Worm (Caenorhabditis elegans) whole organism, late embryonic: ENCODE measurements around the gene T26E4.4.

Experiments used
- C38D4.7 ChIP-seq: fragments of 200-800 bp; sonication (Bioruptor generic); optimal IDR thresholded peaks from 2 replicates; lab custom pipeline; 2018; ENCODE audit warnings: mild to moderate bottlenecking, missing genetic modification characterization, moderate library complexity, missing compliant biosample characterization
- Y22D7AL.16 ChIP-seq: sonication (generic microtip); optimal IDR thresholded peaks from 2 replicates; lab custom pipeline; 2016; ENCODE audit warnings: missing genetic modification characterization, missing compliant biosample characterization
- elt-4 ChIP-seq: sonication (generic microtip); optimal IDR thresholded peaks from 2 replicates; lab custom pipeline; 2016; ENCODE audit warnings: missing genetic modification characterization, missing compliant biosample characterization
- ets-4 ChIP-seq: sonication (generic microtip); optimal IDR thresholded peaks from 2 replicates; lab custom pipeline; 2016; ENCODE audit warnings: missing genetic modification characterization, missing compliant biosample characterization
- fkh-10 ChIP-seq: fragments of 150-350 bp; optimal IDR thresholded peaks from 2 replicates; lab custom pipeline; 2014; ENCODE audit warnings: missing biosample characterization, missing genetic modification reagents, missing genetic modification characterization
- lin-11 ChIP-seq: fragments of 200-800 bp; sonication (Bioruptor generic); optimal IDR thresholded peaks from 2 replicates; lab custom pipeline; 2018; ENCODE audit warnings: mild to moderate bottlenecking, missing genetic modification characterization, missing compliant biosample characterization
- ref-2 ChIP-seq: sonication (generic microtip); optimal IDR thresholded peaks from 2 replicates; lab custom pipeline; 2016; ENCODE audit warnings: missing genetic modification characterization, missing compliant biosample characterization
- tbx-2 ChIP-seq: sonication (generic microtip); optimal IDR thresholded peaks from 2 replicates; lab custom pipeline; 2016; ENCODE audit warnings: missing genetic modification characterization, missing compliant biosample characterization

- no peak for TF ChIP-seq lin-11 (tag; lab: Kevin White, UChicago)
- no peak for TF ChIP-seq fkh-10
- TF ChIP-seq C38D4.7 (GFP tag; lab: Kevin White, UChicago): no peak
- TF ChIP-seq tbx-2 (tag; lab: Kevin White, UChicago): no peak
- no peak for TF ChIP-seq ref-2 (tag; lab: Kevin White, UChicago)
- TF ChIP-seq Y22D7AL.16 (tag; lab: Kevin White, UChicago): no peak
- TF ChIP-seq ets-4 (tag; lab: Kevin White, UChicago): no peak
- TF ChIP-seq elt-4 (tag; lab: Kevin White, UChicago): no peak
Observed at ce11 chrV:15796087-15796486, 3.8 kb upstream of the T26E4.4 start, which contains the start of gene nhr-223.
